Worm (Caenorhabditis elegans): ENCODE measurements around the gene ndab-2.

The ndab-2 gene

ce11 chrIII:7216924-7217521 lies 36.5 kb downstream of the ndab-2 start:
- no peak for TF ChIP-seq nhr-6 (tag; optimal IDR thresholded peaks at IDR 0.05)
- no peak for TF ChIP-seq unc-39 (tag; optimal IDR thresholded peaks at IDR 0.05)
- peak; percentile 54 for TF ChIP-seq sem-4 (tag; optimal IDR thresholded peaks at IDR 0.05)
- TF ChIP-seq ama-1 (optimal IDR thresholded peaks at IDR 0.05) = no peak
- no peak for TF ChIP-seq egl-27 (tag; optimal IDR thresholded peaks at IDR 0.05)
- no peak for TF ChIP-seq nhr-10 (tag; optimal IDR thresholded peaks at IDR 0.05)
- no peak for TF ChIP-seq dmd-4 (tag; optimal IDR thresholded peaks at IDR 0.05)
- TF ChIP-seq sma-3 (GFP tag; optimal IDR thresholded peaks at IDR 0.05) = no peak
- peak in 1 of 2 experiments; percentile 68 for TF ChIP-seq lsy-2 (tag; optimal IDR thresholded peaks at IDR 0.05)
- no peak for TF ChIP-seq aly-2 (tag; optimal IDR thresholded peaks at IDR 0.05)
- peak; percentile 70 for TF ChIP-seq mab-5 (tag; optimal IDR thresholded peaks at IDR 0.05)
- no peak for TF ChIP-seq nhr-21 (tag; optimal IDR thresholded peaks at IDR 0.05)
- peak; percentile 54 for TF ChIP-seq lin-13 (GFP tag; optimal IDR thresholded peaks at IDR 0.05)
- peak; percentile 66 for TF ChIP-seq C34F6.9 (tag; optimal IDR thresholded peaks at IDR 0.05)
- peak; percentile 24 for TF ChIP-seq ztf-4 (tag; optimal IDR thresholded peaks at IDR 0.05)
- peak; percentile 37 for TF ChIP-seq unc-62 (GFP tag; optimal IDR thresholded peaks at IDR 0.05)
- no peak for TF ChIP-seq unc-55 (GFP tag; optimal IDR thresholded peaks at IDR 0.05)
- TF ChIP-seq sma-9 (GFP tag; optimal IDR thresholded peaks at IDR 0.05) = peak; percentile 77
- no peak for TF ChIP-seq sma-9 (tag; optimal IDR thresholded peaks at IDR 0.05)
- peak; percentile 84 for TF ChIP-seq nhr-129 (tag; optimal IDR thresholded peaks at IDR 0.05)
- TF ChIP-seq ceh-82 (tag; optimal IDR thresholded peaks at IDR 0.05) = no peak
- no peak for TF ChIP-seq lin-39 (tag; optimal IDR thresholded peaks at IDR 0.05)
- TF ChIP-seq mbf-1 (tag; optimal IDR thresholded peaks at IDR 0.05) = no peak
- no peak for TF ChIP-seq snpc-4 (tag; optimal IDR thresholded peaks at IDR 0.05)
- TF ChIP-seq F13H6.1 (tag; optimal IDR thresholded peaks at IDR 0.05) = peak; percentile 85

- TF ChIP-seq gmeb-1 (tag; optimal IDR thresholded peaks at IDR 0.05) = no peak
- no peak for TF ChIP-seq nhr-237 (tag; optimal IDR thresholded peaks at IDR 0.05)
- TF ChIP-seq mab-5 (tag; optimal IDR thresholded peaks at IDR 0.05) = no peak
- TF ChIP-seq lsy-2 (tag; optimal IDR thresholded peaks at IDR 0.05) = peak in 1 of 2 experiments; percentile 40
- TF ChIP-seq peb-1 (tag; optimal IDR thresholded peaks at IDR 0.05) = no peak
- no peak for TF ChIP-seq snpc-4 (tag; optimal IDR thresholded peaks at IDR 0.05)
Measured at ce11 chrIII:7221103-7221502, 40.6 kb downstream of the ndab-2 start.

ce11 chrIII:7223029-7223428 lies 42.5 kb downstream of the ndab-2 start, which contains the start of gene der-2:
Gene der-2, minus strand, starts transcription at chrIII:7223129.
- TF ChIP-seq alr-1 (tag; optimal IDR thresholded peaks at IDR 0.05) (no peak), gmeb-1 (tag; optimal IDR thresholded peaks at IDR 0.05) (no peak), nhr-77 (tag; optimal IDR thresholded peaks at IDR 0.05) (no peak), fos-1 (tag; optimal IDR thresholded peaks at IDR 0.05) (no peak), mbf-1 (tag; optimal IDR thresholded peaks at IDR 0.05) (no peak), mab-5 (tag; optimal IDR thresholded peaks at IDR 0.05) (no peak), zag-1 (tag; optimal IDR thresholded peaks at IDR 0.05) (no peak), aly-2 (tag; optimal IDR thresholded peaks at IDR 0.05) (no peak), unc-62 (GFP tag; optimal IDR thresholded peaks at IDR 0.05) (no peak)

ce11 chrIII:7226607-7227006 lies 46.1 kb downstream of the ndab-2 start, which contains the start of gene hsp-75:
Gene hsp-75, minus strand, starts transcription at chrIII:7226707.
- no peak for TF ChIP-seq egl-27 (tag; optimal IDR thresholded peaks at IDR 0.05)
- no peak for TF ChIP-seq blmp-1 (tag; optimal IDR thresholded peaks at IDR 0.05; ENCODE audit: insufficient read depth)
- no peak for TF ChIP-seq snpc-4 (tag; optimal IDR thresholded peaks at IDR 0.05)
- TF ChIP-seq ztf-4 (tag; optimal IDR thresholded peaks at IDR 0.05) = no peak
- TF ChIP-seq ceh-16 (tag; optimal IDR thresholded peaks at IDR 0.05) = no peak
- TF ChIP-seq nhr-12 (tag; optimal IDR thresholded peaks at IDR 0.05) = no peak
- no peak for TF ChIP-seq lin-13 (GFP tag; optimal IDR thresholded peaks at IDR 0.05)
- TF ChIP-seq sma-9 (GFP tag; optimal IDR thresholded peaks at IDR 0.05) = no peak
- TF ChIP-seq sma-9 (tag; optimal IDR thresholded peaks at IDR 0.05) = no peak
- TF ChIP-seq mdl-1 (tag; optimal IDR thresholded peaks at IDR 0.05) = no peak

- TF ChIP-seq lsy-2 (tag; optimal IDR thresholded peaks at IDR 0.05) (no peak), nhr-12 (tag; optimal IDR thresholded peaks at IDR 0.05) (no peak), ama-1 (optimal IDR thresholded peaks at IDR 0.05) (no peak)
Measured at ce11 chrIII:7229687-7230086, 49.1 kb downstream of the ndab-2 start, which contains the start of gene R151.8. Gene R151.8, minus strand, starts transcription at chrIII:7229787.
